Fruit fly (Drosophila melanogaster) whole organism, prepupa: ENCODE measurements around the gene Nelf-A.

ENCODE experiments used
- CG10631 ChIP-seq: fragments of 200-800 bp; sonication (Bioruptor generic); optimal IDR thresholded peaks from 2 replicates; lab custom pipeline; 2016; ENCODE audit warnings: missing biosample characterization, missing genetic modification characterization
- CG11294 ChIP-seq: fragments of 200-800 bp; sonication (Bioruptor generic); IDR thresholded peaks from 2 replicates; pipeline ENCODE4 v1.3.6; 2022; ENCODE audit warnings: missing biosample characterization, missing genetic modification characterization
- CG11762 ChIP-seq: fragments of 200-800 bp; sonication (Bioruptor generic); optimal IDR thresholded peaks from 3 replicates; lab custom pipeline; 2016; ENCODE audit warnings: missing biosample characterization, missing genetic modification characterization; ENCODE audit not compliant: insufficient read depth
- CG11902 ChIP-seq: fragments of 200-800 bp; sonication (Bioruptor generic); optimal IDR thresholded peaks from 3 replicates; lab custom pipeline; 2016; ENCODE audit warnings: missing biosample characterization, missing genetic modification characterization
- CG1621 ChIP-seq: fragments of 200-800 bp; sonication (Bioruptor generic); optimal IDR thresholded peaks from 3 replicates; lab custom pipeline; 2018; ENCODE audit warnings: missing biosample characterization, mild to moderate bottlenecking, missing genetic modification characterization
- CG16779 ChIP-seq: fragments of 200-800 bp; sonication (Bioruptor generic); optimal IDR thresholded peaks from 3 replicates; lab custom pipeline; 2017; ENCODE audit warnings: missing biosample characterization, mild to moderate bottlenecking, missing genetic modification characterization
- CG3032 ChIP-seq: fragments of 200-800 bp; optimal IDR thresholded peaks from 2 replicates; lab custom pipeline; 2019; ENCODE audit warnings: missing biosample characterization, mild to moderate bottlenecking, missing genetic modification characterization, moderate library complexity
- CG31627 ChIP-seq: fragments of 200-800 bp; sonication (Bioruptor generic); optimal IDR thresholded peaks from 3 replicates; lab custom pipeline; 2016; ENCODE audit warnings: missing biosample characterization, missing genetic modification characterization
- CG32006 ChIP-seq: fragments of 200-800 bp; sonication (Bioruptor generic); optimal IDR thresholded peaks from 3 replicates; lab custom pipeline; 2017; ENCODE audit warnings: missing biosample characterization, mild to moderate bottlenecking, missing genetic modification characterization
- CG34406 ChIP-seq: fragments of 200-800 bp; sonication (Bioruptor generic); optimal IDR thresholded peaks from 3 replicates; lab custom pipeline; 2016; ENCODE audit warnings: missing biosample characterization, missing genetic modification characterization
- CG3919 ChIP-seq: fragments of 200-800 bp; sonication (Bioruptor generic); optimal IDR thresholded peaks from 3 replicates; lab custom pipeline; 2016; ENCODE audit warnings: missing biosample characterization, missing genetic modification characterization
- CG4318 ChIP-seq: fragments of 200-800 bp; sonication (Bioruptor generic); optimal IDR thresholded peaks from 3 replicates; lab custom pipeline; 2017; ENCODE audit warnings: missing biosample characterization, mild to moderate bottlenecking, missing genetic modification characterization
- CG6163 ChIP-seq: fragments of 200-800 bp; sonication (Bioruptor generic); IDR thresholded peaks from 3 replicates; pipeline ENCODE4 v1.3.6; 2022; ENCODE audit warnings: missing biosample characterization, missing genetic modification characterization
- CG6276 ChIP-seq: fragments of 200-800 bp; sonication (Bioruptor generic); optimal IDR thresholded peaks from 2 replicates; lab custom pipeline; 2017; ENCODE audit warnings: missing biosample characterization, mild to moderate bottlenecking, missing genetic modification characterization
- CG6792 ChIP-seq: fragments of 200-800 bp; sonication (Bioruptor generic); optimal IDR thresholded peaks from 3 replicates; lab custom pipeline; 2016; ENCODE audit warnings: missing biosample characterization, missing genetic modification characterization
- CG6808 ChIP-seq: fragments of 200-800 bp; sonication (Bioruptor generic); optimal IDR thresholded peaks from 3 replicates; lab custom pipeline; 2017; ENCODE audit warnings: missing biosample characterization, missing genetic modification characterization, mild to moderate bottlenecking, moderate library complexity, missing genetic modification reagents
- CG6854 ChIP-seq: fragments of 200-800 bp; sonication (Bioruptor generic); optimal IDR thresholded peaks from 2 replicates; lab custom pipeline; 2017; ENCODE audit warnings: missing biosample characterization, mild to moderate bottlenecking, missing genetic modification characterization
- CG7368 ChIP-seq: fragments of 200-800 bp; sonication (Bioruptor generic); optimal IDR thresholded peaks from 3 replicates; lab custom pipeline; 2016; ENCODE audit warnings: missing biosample characterization, missing genetic modification characterization
- CG8119 ChIP-seq: fragments of 200-800 bp; sonication (Bioruptor generic); IDR thresholded peaks from 3 replicates; pipeline ENCODE4 v1.3.6; 2022; ENCODE audit warnings: missing biosample characterization, missing genetic modification characterization
- CG8319 ChIP-seq: fragments of 200-800 bp; sonication (Bioruptor generic); optimal IDR thresholded peaks from 3 replicates; lab custom pipeline; 2016; ENCODE audit warnings: missing biosample characterization, missing genetic modification characterization
- CG8632 ChIP-seq: fragments of 200-800 bp; sonication (Bioruptor generic); optimal IDR thresholded peaks from 3 replicates; lab custom pipeline; 2016; ENCODE audit warnings: missing biosample characterization, missing genetic modification characterization
- CG9139 ChIP-seq: fragments of 200-800 bp; sonication (Bioruptor generic); optimal IDR thresholded peaks from 3 replicates; lab custom pipeline; 2017; ENCODE audit warnings: missing biosample characterization, mild to moderate bottlenecking, missing genetic modification characterization
- Eip75B ChIP-seq: fragments of 200-800 bp; sonication (Bioruptor generic); optimal IDR thresholded peaks from 3 replicates; lab custom pipeline; 2016; ENCODE audit warnings: missing biosample characterization, missing genetic modification characterization
- Eip78C ChIP-seq: fragments of 200-800 bp; sonication (Bioruptor generic); peaks from one replicate; lab custom pipeline; 2016; ENCODE audit warnings: missing biosample characterization, missing genetic modification characterization
- Ets21C ChIP-seq: fragments of 200-800 bp; sonication (Bioruptor generic); optimal IDR thresholded peaks from 3 replicates; lab custom pipeline; 2016; ENCODE audit warnings: missing biosample characterization, missing genetic modification characterization
- Ets96B ChIP-seq: fragments of 200-800 bp; optimal IDR thresholded peaks from 2 replicates; lab custom pipeline; 2019; ENCODE audit warnings: missing biosample characterization, mild to moderate bottlenecking, missing genetic modification characterization, moderate library complexity
- Gug ChIP-seq: fragments of 200-800 bp; sonication (Bioruptor generic); IDR thresholded peaks from 2 replicates; pipeline ENCODE4 v1.3.6; 2022; ENCODE audit warnings: missing biosample characterization, missing genetic modification characterization
- Hr38 ChIP-seq: sonication (Bioruptor generic); optimal IDR thresholded peaks from 2 replicates; lab custom pipeline; 2016; ENCODE audit warnings: missing biosample characterization, missing genetic modification characterization
- Hr39 ChIP-seq: fragments of 200-800 bp; sonication (Bioruptor generic); optimal IDR thresholded peaks from 2 replicates; lab custom pipeline; 2016; ENCODE audit warnings: missing biosample characterization, missing genetic modification characterization
- Hr4 ChIP-seq: fragments of 200-800 bp; sonication (Bioruptor generic); optimal IDR thresholded peaks from 3 replicates; lab custom pipeline; 2016; ENCODE audit warnings: missing biosample characterization, missing genetic modification characterization
- Met ChIP-seq: fragments of 200-800 bp; sonication (Bioruptor generic); optimal IDR thresholded peaks from 3 replicates; lab custom pipeline; 2016; ENCODE audit warnings: missing biosample characterization, missing genetic modification characterization
- OdsH ChIP-seq: fragments of 200-800 bp; sonication (Bioruptor generic); optimal IDR thresholded peaks from 3 replicates; lab custom pipeline; 2016; ENCODE audit warnings: missing biosample characterization, missing genetic modification characterization
- Smox ChIP-seq: fragments of 200-800 bp; sonication (Bioruptor generic); optimal IDR thresholded peaks from 3 replicates; lab custom pipeline; 2016; ENCODE audit warnings: missing biosample characterization, missing genetic modification characterization
- Sox102F ChIP-seq: fragments of 200-800 bp; sonication (Bioruptor generic); optimal IDR thresholded peaks from 2 replicates; lab custom pipeline; 2016; ENCODE audit warnings: missing biosample characterization, mild to moderate bottlenecking, missing genetic modification characterization
- Sox14 ChIP-seq: fragments of 200-800 bp; sonication (Bioruptor generic); optimal IDR thresholded peaks from 3 replicates; lab custom pipeline; 2016; ENCODE audit warnings: missing biosample characterization, missing genetic modification characterization
- Sox15 ChIP-seq: fragments of 200-800 bp; sonication (Bioruptor generic); optimal IDR thresholded peaks from 3 replicates; lab custom pipeline; 2016; ENCODE audit warnings: missing biosample characterization, missing genetic modification characterization
- achi ChIP-seq: fragments of 200-800 bp; sonication (Bioruptor generic); optimal IDR thresholded peaks from 3 replicates; lab custom pipeline; 2016; ENCODE audit warnings: missing biosample characterization, missing genetic modification characterization
- cyc ChIP-seq: fragments of 200-800 bp; sonication (Bioruptor generic); optimal IDR thresholded peaks from 3 replicates; lab custom pipeline; 2016; ENCODE audit warnings: missing biosample characterization, missing genetic modification characterization
- dsx ChIP-seq: fragments of 200-800 bp; optimal IDR thresholded peaks from 3 replicates; lab custom pipeline; 2019; ENCODE audit warnings: missing biosample characterization, mild to moderate bottlenecking, missing genetic modification characterization, moderate library complexity; ENCODE audit not compliant: poor library complexity, severe bottlenecking
- eg ChIP-seq: fragments of 200-800 bp; sonication (Bioruptor generic); IDR thresholded peaks from 3 replicates; pipeline ENCODE4 v1.3.6; 2022; ENCODE audit warnings: missing biosample characterization, missing genetic modification characterization
- fd59A ChIP-seq: fragments of 200-800 bp; sonication (Bioruptor generic); optimal IDR thresholded peaks from 2 replicates; lab custom pipeline; 2017; ENCODE audit warnings: missing biosample characterization, mild to moderate bottlenecking, missing genetic modification characterization, missing genetic modification reagents
- fd85E ChIP-seq: fragments of 200-800 bp; sonication (Bioruptor generic); optimal IDR thresholded peaks from 3 replicates; lab custom pipeline; 2016; ENCODE audit warnings: missing biosample characterization, missing genetic modification characterization
- fkh ChIP-seq: fragments of 200-800 bp; sonication (Bioruptor generic); optimal IDR thresholded peaks from 3 replicates; lab custom pipeline; 2017; ENCODE audit warnings: missing biosample characterization, mild to moderate bottlenecking, missing genetic modification characterization, moderate library complexity
- lz ChIP-seq: fragments of 200-800 bp; sonication (Bioruptor generic); optimal IDR thresholded peaks from 3 replicates; lab custom pipeline; 2016; ENCODE audit warnings: missing biosample characterization, missing genetic modification characterization
- net ChIP-seq: fragments of 200-800 bp; sonication (Bioruptor generic); optimal IDR thresholded peaks from 3 replicates; lab custom pipeline; 2016; ENCODE audit warnings: missing biosample characterization, missing genetic modification characterization
- pdm3 ChIP-seq: fragments of 200-800 bp; sonication (Bioruptor generic); optimal IDR thresholded peaks from 3 replicates; lab custom pipeline; 2016; ENCODE audit warnings: missing biosample characterization, missing genetic modification characterization
- salr ChIP-seq, 2 experiments: fragments of 200-800 bp; sonication (Bioruptor generic); optimal IDR thresholded peaks; 3 replicates each; lab custom pipeline; 2016 to 2018; ENCODE audit warnings: missing biosample characterization in 2 of 2, missing genetic modification characterization in 2 of 2, mild to moderate bottlenecking in 1 of 2
- spab ChIP-seq: fragments of 200-800 bp; sonication (Bioruptor generic); optimal IDR thresholded peaks from 2 replicates; lab custom pipeline; 2017; ENCODE audit warnings: missing biosample characterization, mild to moderate bottlenecking, missing genetic modification characterization, missing genetic modification reagents
- ss ChIP-seq, 2 experiments: fragments of 200-800 bp; sonication (Bioruptor generic); optimal IDR thresholded peaks; 2 replicates in 1 of 2; 3 replicates in 1 of 2; lab custom pipeline; 2017 to 2018; ENCODE audit warnings: mild to moderate bottlenecking in 2 of 2, missing biosample characterization in 2 of 2, missing genetic modification characterization in 2 of 2, moderate library complexity in 1 of 2
- svp ChIP-seq: fragments of 200-800 bp; sonication (Bioruptor generic); peaks from one replicate; lab custom pipeline; 2016; ENCODE audit warnings: missing biosample characterization, missing genetic modification characterization
- topi ChIP-seq: fragments of 200-800 bp; sonication (Bioruptor generic); optimal IDR thresholded peaks from 3 replicates; lab custom pipeline; 2016; ENCODE audit warnings: missing biosample characterization, missing genetic modification characterization
- vri ChIP-seq: fragments of 200-800 bp; sonication (Bioruptor generic); optimal IDR thresholded peaks from 3 replicates; lab custom pipeline; 2016; ENCODE audit warnings: missing biosample characterization, mild to moderate bottlenecking, missing genetic modification characterization

The Nelf-A gene

DNA sequence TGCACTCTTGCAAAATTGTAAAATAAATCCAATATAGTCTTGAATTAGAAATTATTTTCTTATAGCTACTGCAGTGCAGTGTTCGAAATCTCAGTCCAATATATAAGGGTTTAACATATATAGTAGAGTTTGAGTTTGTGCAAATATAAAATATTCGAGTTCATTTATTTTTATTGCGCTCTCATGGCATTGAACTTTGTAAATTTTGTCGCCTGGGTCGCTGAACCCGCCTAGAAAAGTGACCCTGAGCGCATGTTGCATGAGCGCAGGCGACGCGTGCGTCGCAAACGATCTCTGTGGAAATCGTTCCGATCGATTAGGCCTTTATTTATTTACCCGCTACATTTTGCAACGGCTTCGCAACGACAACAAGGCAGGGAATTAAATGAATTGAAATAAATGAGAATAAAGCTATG lies 23.5 kb upstream of the Nelf-A start:
- TF ChIP-seq CG6276 (GFP tag; lab: Kevin White, UChicago) (peak; percentile 46), Eip75B (GFP tag; lab: Kevin White, UChicago) (peak; percentile 82), CG32006 (GFP tag; lab: Kevin White, UChicago) (peak; percentile 88), svp (GFP tag; lab: Kevin White, UChicago) (peak; percentile 93), fd59A (GFP tag; lab: Kevin White, UChicago) (peak; percentile 47), CG4318 (GFP tag; lab: Kevin White, UChicago) (peak; percentile 67), CG11902 (GFP tag; lab: Kevin White, UChicago) (peak; percentile 20), CG3919 (GFP tag; lab: Kevin White, UChicago) (peak; percentile 55), Eip78C (GFP tag; lab: Kevin White, UChicago) (peak; percentile 88), CG10631 (GFP tag; lab: Kevin White, UChicago) (peak; percentile 77), fkh (GFP tag; lab: Kevin White, UChicago) (no peak), net (peak; percentile 83), eg (GFP tag; lab: Robert Waterston, UW) (peak; percentile 75), CG34406 (peak; percentile 26), topi (GFP tag; lab: Kevin White, UChicago) (peak; percentile 55), Gug (GFP tag; lab: Robert Waterston, UW) (peak; percentile 67), vri (GFP tag; lab: Kevin White, UChicago) (no peak), fd85E (GFP tag; lab: Kevin White, UChicago) (no peak), CG7368 (peak; percentile 31), cyc (peak; percentile 37), Sox102F (GFP tag; lab: Kevin White, UChicago) (peak; percentile 42), spab (GFP tag; lab: Kevin White, UChicago) (peak; percentile 56), CG11762 (GFP tag; lab: Kevin White, UChicago) (peak; percentile 63), CG6854 (GFP tag; lab: Kevin White, UChicago) (no peak), Hr4 (peak; percentile 85), CG3032 (peak; percentile 49), CG11294 (GFP tag; lab: Robert Waterston, UW) (peak; percentile 64; the same call in 1 of the 2 replicates), OdsH (GFP tag; lab: Kevin White, UChicago) (peak; percentile 78), Ets21C (GFP tag; lab: Kevin White, UChicago) (no peak), Sox14 (GFP tag; lab: Kevin White, UChicago) (peak; percentile 62), Met (peak; percentile 62), Smox (peak; percentile 56), Ets96B (tag; lab: Kevin White, UChicago) (peak; percentile 59), CG16779 (peak; percentile 42), salr (GFP tag; optimal IDR thresholded peaks at IDR 0.05; lab: Kevin White, UChicago) (peak; percentile 44 to 54), CG6163 (GFP tag; lab: Robert Waterston, UW) (peak; percentile 40; the same call in 1 of the 3 replicates), ss (GFP tag; optimal IDR thresholded peaks at IDR 0.05; lab: Kevin White, UChicago) (peak; percentile 35 to 37), dsx (GFP tag; lab: Kevin White, UChicago) (peak; percentile 66), CG1621 (tag; lab: Kevin White, UChicago) (peak; percentile 35), pdm3 (peak; percentile 77), CG6808 (GFP tag; lab: Kevin White, UChicago) (peak; percentile 8), Hr38 (GFP tag; lab: Kevin White, UChicago) (no peak), achi (GFP tag; lab: Kevin White, UChicago) (peak; percentile 76), CG8119 (GFP tag; lab: Robert Waterston, UW) (peak; percentile 81), lz (GFP tag; lab: Kevin White, UChicago) (peak; percentile 60), Hr39 (GFP tag; lab: Kevin White, UChicago) (peak; percentile 63), CG8632 (peak; percentile 72), CG8319 (peak; percentile 23), Sox15 (GFP tag; lab: Kevin White, UChicago) (peak; percentile 25), CG6792 (GFP tag; lab: Kevin White, UChicago) (peak; percentile 58), CG31627 (GFP tag; lab: Kevin White, UChicago) (peak; percentile 62), CG9139 (GFP tag; lab: Kevin White, UChicago) (no peak)
